Worm (Caenorhabditis elegans) whole organism, L1 larva: ENCODE results near the gene T25E4.1.

Source experiments
- C16A3.4 ChIP-seq: fragments of 150-350 bp; optimal IDR thresholded peaks from 2 replicates; lab custom pipeline; 2014; ENCODE audit warnings: missing biosample characterization, missing genetic modification characterization
- C34B4.2 ChIP-seq: sonication (generic microtip); optimal IDR thresholded peaks from 2 replicates; lab custom pipeline; 2017; ENCODE audit warnings: mild to moderate bottlenecking, missing genetic modification characterization, missing compliant biosample characterization
- F16B12.6 ChIP-seq: fragments of 150-350 bp; optimal IDR thresholded peaks from 2 replicates; lab custom pipeline; 2014; ENCODE audit warnings: missing biosample characterization, missing genetic modification characterization
- Y116A8C.19 ChIP-seq: sonication (generic microtip); optimal IDR thresholded peaks from 2 replicates; lab custom pipeline; 2016; ENCODE audit warnings: missing compliant biosample characterization, missing genetic modification characterization, borderline replicate concordance
- alr-1 ChIP-seq: fragments of 200-800 bp; sonication (Bioruptor generic); optimal IDR thresholded peaks from 2 replicates; lab custom pipeline; 2018; ENCODE audit warnings: borderline replicate concordance, mild to moderate bottlenecking, missing genetic modification characterization, missing compliant biosample characterization
- ama-1 ChIP-seq: fragments of 150-350 bp; optimal IDR thresholded peaks from 2 replicates; lab custom pipeline; 2014
- ceh-8 ChIP-seq: fragments of 200-800 bp; sonication (Bioruptor generic); optimal IDR thresholded peaks from 2 replicates; lab custom pipeline; 2018; ENCODE audit warnings: mild to moderate bottlenecking, missing genetic modification characterization, moderate library complexity, missing compliant biosample characterization
- ces-1 ChIP-seq: fragments of 150-350 bp; optimal IDR thresholded peaks from 2 replicates; lab custom pipeline; 2014; ENCODE audit warnings: missing biosample characterization, missing genetic modification reagents, missing genetic modification characterization
- dsc-1 ChIP-seq: sonication (generic microtip); optimal IDR thresholded peaks from 2 replicates; lab custom pipeline; 2016; ENCODE audit warnings: mild to moderate bottlenecking, missing genetic modification characterization, missing compliant biosample characterization
- efl-1 ChIP-seq, 4 experiments: fragments of 150-350 bp; optimal IDR thresholded peaks in 3 of 4; peaks in 1 of 4; 1 replicate in 1 of 4; 2 replicates in 3 of 4; lab custom pipeline; 2014; ENCODE audit warnings: missing biosample characterization in 2 of 4, missing genetic modification characterization in 2 of 4, missing genetic modification reagents in 2 of 4
- egl-27 ChIP-seq, 2 experiments: fragments of 150-350 bp in 1 of 2; sonication (generic microtip); optimal IDR thresholded peaks; 3 replicates each; lab custom pipeline; 2017 to 2018; ENCODE audit warnings: missing biosample characterization in 2 of 2, missing genetic modification characterization in 2 of 2, missing genetic modification reagents in 2 of 2
- elt-2 ChIP-seq: sonication (generic microtip); optimal IDR thresholded peaks from 2 replicates; lab custom pipeline; 2016; ENCODE audit warnings: missing genetic modification characterization, mild to moderate bottlenecking, inconsistent platforms, missing compliant biosample characterization, missing genetic modification reagents
- elt-3 ChIP-seq, 6 experiments: fragments of 150-350 bp in 1 of 6; sonication (generic microtip); optimal IDR thresholded peaks; 2 replicates each; lab custom pipeline; 2017 to 2018; ENCODE audit warnings: missing biosample characterization in 6 of 6, missing genetic modification characterization in 6 of 6, inconsistent platforms in 1 of 6
- ets-5 ChIP-seq: fragments of 200-800 bp; sonication (Bioruptor generic); IDR thresholded peaks from 2 replicates; pipeline ENCODE4 v1.3.6; 2022; ENCODE audit warnings: missing genetic modification characterization, missing compliant biosample characterization
- fkh-4 ChIP-seq: sonication (generic microtip); optimal IDR thresholded peaks from 2 replicates; lab custom pipeline; 2016; ENCODE audit warnings: missing compliant biosample characterization, missing genetic modification characterization, borderline replicate concordance
- grh-1 ChIP-seq: fragments of 200-800 bp; sonication (Bioruptor generic); IDR thresholded peaks from 2 replicates; pipeline ENCODE4 v1.3.6; 2022; ENCODE audit warnings: missing genetic modification reagents, missing genetic modification characterization, missing compliant biosample characterization
- hpl-2 ChIP-seq: fragments of 150-350 bp; optimal IDR thresholded peaks from 2 replicates; lab custom pipeline; 2014; ENCODE audit warnings: missing biosample characterization, missing genetic modification reagents, missing genetic modification characterization
- irx-1 ChIP-seq: sonication (generic microtip); optimal IDR thresholded peaks from 2 replicates; lab custom pipeline; 2016; ENCODE audit warnings: missing genetic modification characterization, missing compliant biosample characterization
- isw-1 ChIP-seq: fragments of 200-800 bp; sonication (Bioruptor generic); IDR thresholded peaks from 2 replicates; pipeline ENCODE4 v1.3.6; 2022; ENCODE audit warnings: missing genetic modification characterization, missing compliant biosample characterization
- jun-1 ChIP-seq: fragments of 150-350 bp; optimal IDR thresholded peaks from 2 replicates; lab custom pipeline; 2014; ENCODE audit warnings: missing biosample characterization, missing genetic modification reagents, missing genetic modification characterization
- lin-14 ChIP-seq: fragments of 200-800 bp; sonication (Bioruptor generic); optimal IDR thresholded peaks from 2 replicates; lab custom pipeline; 2018; ENCODE audit warnings: mild to moderate bottlenecking, missing genetic modification characterization, moderate library complexity, missing compliant biosample characterization
- lin-15B ChIP-seq: fragments of 150-350 bp; sonication (generic microtip); optimal IDR thresholded peaks from 3 replicates; lab custom pipeline; 2014; ENCODE audit warnings: missing biosample characterization, missing genetic modification characterization
- lin-35 ChIP-seq, 2 experiments: fragments of 150-350 bp; optimal IDR thresholded peaks; 2 replicates each; lab custom pipeline; 2014; ENCODE audit warnings: missing biosample characterization in 2 of 2, missing genetic modification characterization in 2 of 2, missing genetic modification reagents in 2 of 2
- lir-3 ChIP-seq: sonication (generic microtip); optimal IDR thresholded peaks from 2 replicates; lab custom pipeline; 2016; ENCODE audit warnings: mild to moderate bottlenecking, missing genetic modification characterization, moderate library complexity, missing compliant biosample characterization; ENCODE audit not compliant: poor library complexity
- mab-9 ChIP-seq: fragments of 200-800 bp; sonication (Bioruptor generic); IDR thresholded peaks from 2 replicates; pipeline ENCODE4 v1.3.6; 2022; ENCODE audit warnings: missing genetic modification reagents, missing genetic modification characterization, missing compliant biosample characterization
- mef-2 ChIP-seq: fragments of 150-350 bp; optimal IDR thresholded peaks from 2 replicates; lab custom pipeline; 2014; ENCODE audit warnings: missing biosample characterization, missing genetic modification characterization
- mep-1 ChIP-seq: fragments of 150-350 bp; optimal IDR thresholded peaks from 2 replicates; lab custom pipeline; 2014; ENCODE audit warnings: missing biosample characterization, missing genetic modification characterization
- nhr-19 ChIP-seq: fragments of 200-800 bp; sonication (Bioruptor generic); conservative IDR thresholded peaks from 2 replicates; pipeline ENCODE4 v1.3.6; 2022; ENCODE audit warnings: missing genetic modification characterization, missing compliant biosample characterization
- nhr-237 ChIP-seq: fragments of 150-350 bp; optimal IDR thresholded peaks from 2 replicates; lab custom pipeline; 2014; ENCODE audit warnings: missing biosample characterization, missing genetic modification characterization
- nhr-71 ChIP-seq: sonication (generic microtip); optimal IDR thresholded peaks from 2 replicates; lab custom pipeline; 2016; ENCODE audit warnings: mild to moderate bottlenecking, missing genetic modification characterization, moderate library complexity, missing compliant biosample characterization
- nhr-76 ChIP-seq: sonication (generic microtip); optimal IDR thresholded peaks from 2 replicates; lab custom pipeline; 2017; ENCODE audit warnings: missing biosample characterization, missing genetic modification characterization
- nhr-77 ChIP-seq: fragments of 150-350 bp; optimal IDR thresholded peaks from 2 replicates; lab custom pipeline; 2014; ENCODE audit warnings: missing biosample characterization, missing genetic modification characterization
- nhr-84 ChIP-seq: sonication (generic microtip); optimal IDR thresholded peaks from 2 replicates; lab custom pipeline; 2017; ENCODE audit warnings: missing biosample characterization, missing genetic modification characterization
- nhr-85 ChIP-seq: sonication (generic microtip); peaks from one replicate; lab custom pipeline; 2016; ENCODE audit warnings: missing genetic modification characterization, inconsistent platforms, missing compliant biosample characterization
- pax-3 ChIP-seq: fragments of 200-800 bp; sonication (Bioruptor generic); optimal IDR thresholded peaks from 2 replicates; lab custom pipeline; 2018; ENCODE audit warnings: mild to moderate bottlenecking, missing genetic modification characterization, moderate library complexity, missing compliant biosample characterization
- pqm-1 ChIP-seq: sonication (generic microtip); optimal IDR thresholded peaks from 3 replicates; lab custom pipeline; 2017; ENCODE audit warnings: missing biosample characterization, missing genetic modification characterization
- skn-1 ChIP-seq: fragments of 150-350 bp; optimal IDR thresholded peaks from 2 replicates; lab custom pipeline; 2014; ENCODE audit warnings: missing biosample characterization, missing genetic modification characterization
- snu-23 ChIP-seq: sonication (generic microtip); optimal IDR thresholded peaks from 2 replicates; lab custom pipeline; 2016; ENCODE audit warnings: missing genetic modification characterization, missing compliant biosample characterization
- sup-37 ChIP-seq: fragments of 200-800 bp; sonication (Bioruptor generic); optimal IDR thresholded peaks from 2 replicates; lab custom pipeline; 2018; ENCODE audit warnings: mild to moderate bottlenecking, missing genetic modification characterization, missing compliant biosample characterization
- unc-30 ChIP-seq: sonication (generic microtip); optimal IDR thresholded peaks from 2 replicates; lab custom pipeline; 2017; ENCODE audit warnings: missing biosample characterization, missing genetic modification characterization
- unc-62 ChIP-seq: fragments of 150-350 bp; optimal IDR thresholded peaks from 2 replicates; lab custom pipeline; 2014; ENCODE audit warnings: missing biosample characterization, missing genetic modification reagents, missing genetic modification characterization
- unc-86 ChIP-seq: sonication (generic microtip); optimal IDR thresholded peaks from 2 replicates; lab custom pipeline; 2016; ENCODE audit warnings: missing genetic modification characterization, missing compliant biosample characterization
- unc-98 ChIP-seq: fragments of 200-800 bp; sonication (Bioruptor generic); IDR thresholded peaks from 2 replicates; pipeline ENCODE4 v1.3.6; 2022; ENCODE audit warnings: missing genetic modification characterization, missing compliant biosample characterization
- zag-1 ChIP-seq: fragments of 150-350 bp; optimal IDR thresholded peaks from 2 replicates; lab custom pipeline; 2014; ENCODE audit warnings: missing biosample characterization, missing genetic modification characterization
- zip-4 ChIP-seq: fragments of 200-800 bp; sonication (Bioruptor generic); optimal IDR thresholded peaks from 2 replicates; lab custom pipeline; 2018; ENCODE audit warnings: mild to moderate bottlenecking, missing genetic modification characterization, moderate library complexity, missing compliant biosample characterization
- ztf-11 ChIP-seq, 2 experiments: sonication (generic microtip); optimal IDR thresholded peaks; 2 replicates each; lab custom pipeline; 2016 to 2017; ENCODE audit warnings: missing genetic modification characterization in 2 of 2, missing biosample characterization in 1 of 2, missing compliant biosample characterization in 1 of 2
- ztf-4 ChIP-seq: fragments of 150-350 bp; optimal IDR thresholded peaks from 2 replicates; lab custom pipeline; 2014; ENCODE audit warnings: missing biosample characterization, missing genetic modification characterization

The T25E4.1 gene

ce11 chrII:5591558-5591957 lies 13.4 kb downstream of the T25E4.1 start:
- TF ChIP-seq alr-1 (tag; lab: Kevin White, UChicago) (no peak), nhr-85 (tag; lab: Kevin White, UChicago) (peak; percentile 52), ets-5 (GFP tag; lab: Robert Waterston, UW) (no peak), nhr-76 (tag; lab: Kevin White, UChicago) (no peak), nhr-77 (tag; lab: Kevin White, UChicago) (no peak), efl-1 (optimal IDR thresholded peaks at IDR 0.05; lab: Kevin White, UChicago) (no peak), efl-1 (GFP tag; optimal IDR thresholded peaks at IDR 0.05 in 1 of 2; lab: Kevin White, UChicago) (peak in 1 of 2 experiments; percentile 82)
- TF ChIP-seq, all 84 proteins: peak for 2

DNA sequence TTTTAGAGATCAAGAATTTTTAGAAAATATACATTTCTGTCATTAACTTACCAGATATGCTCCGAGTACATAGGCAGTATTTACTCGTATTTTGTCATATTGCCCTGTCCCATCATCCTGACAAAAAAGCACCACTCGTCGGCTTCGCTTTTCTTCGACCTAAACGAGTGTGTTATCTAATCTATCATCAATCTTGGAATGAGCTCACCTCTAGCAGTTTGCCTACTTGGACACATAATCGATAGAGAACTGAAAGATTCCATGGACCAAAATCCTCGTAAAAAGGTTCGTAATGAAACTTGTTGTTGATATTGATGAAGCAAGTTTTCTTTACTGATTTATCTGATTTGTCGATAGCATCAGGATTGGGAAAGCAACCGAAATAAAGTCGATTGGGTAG lies 14.7 kb downstream of the T25E4.1 start:
- TF ChIP-seq nhr-85 (tag; lab: Kevin White, UChicago) (peak; percentile 72), irx-1 (tag; lab: Kevin White, UChicago) (no peak)

DNA sequence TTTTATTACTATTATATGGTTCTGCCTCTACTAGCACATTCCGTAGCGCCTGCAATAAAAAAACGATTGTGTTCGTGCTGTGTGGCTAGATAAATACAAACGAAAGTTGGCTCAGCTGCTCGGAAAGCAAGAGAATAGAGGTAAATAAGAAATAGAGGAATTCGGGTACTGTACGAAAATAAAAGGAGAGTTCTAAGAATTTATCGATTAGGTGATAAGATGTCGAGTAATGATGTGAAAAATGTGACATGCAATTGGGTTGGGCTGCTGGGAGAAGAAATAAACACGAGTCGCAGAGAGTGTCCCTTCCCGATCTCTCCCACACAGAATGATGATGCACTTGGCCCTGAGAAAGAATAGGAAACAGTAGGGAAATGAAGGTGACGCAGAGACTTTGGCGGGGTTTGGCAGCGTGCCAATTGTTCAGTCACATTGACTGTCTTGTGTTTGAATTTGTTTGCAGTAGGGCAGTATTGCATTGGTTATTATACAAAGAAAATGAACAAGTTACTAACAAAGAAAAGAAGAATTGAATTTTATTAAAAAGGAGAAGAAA lies 15.3 kb downstream of the T25E4.1 start, which contains the start of gene cdc-14:
Gene cdc-14, minus strand, starts transcription at position 51 of the 556 bp plus-strand sequence.
- TF ChIP-seq lin-15B (tag; lab: Kevin White, UChicago) (peak; percentile 71), lin-14 (GFP tag; lab: Kevin White, UChicago) (peak; percentile 96), elt-2 (tag; lab: Kevin White, UChicago) (peak; percentile 33), nhr-71 (tag; lab: Kevin White, UChicago) (peak; percentile 90), pax-3 (tag; lab: Kevin White, UChicago) (no peak), nhr-19 (GFP tag; lab: Robert Waterston, UW) (peak; percentile 76), fkh-4 (no peak), unc-98 (GFP tag; lab: Robert Waterston, UW) (no peak), zag-1 (no peak), ets-5 (GFP tag; lab: Robert Waterston, UW) (no peak), mab-9 (GFP tag; lab: Robert Waterston, UW) (0 out of 2 replicates have a peak, but pooled peaks have one; percentile 28), egl-27 (tag; optimal IDR thresholded peaks at IDR 0.05; lab: Kevin White, UChicago) (no peak), C16A3.4 (tag; lab: Kevin White, UChicago) (peak; percentile 88), nhr-84 (tag; lab: Kevin White, UChicago) (no peak), snu-23 (GFP tag; lab: Kevin White, UChicago) (peak; percentile 92), unc-62 (GFP tag; lab: Kevin White, UChicago) (no peak), ceh-8 (GFP tag; lab: Kevin White, UChicago) (no peak), alr-1 (tag; lab: Kevin White, UChicago) (no peak), C34B4.2 (tag; lab: Kevin White, UChicago) (no peak), mef-2 (tag; lab: Kevin White, UChicago) (no peak), sup-37 (GFP tag; lab: Kevin White, UChicago) (peak; percentile 42), ztf-11 (tag; optimal IDR thresholded peaks at IDR 0.05; lab: Kevin White, UChicago) (no peak), Y116A8C.19 (tag; lab: Kevin White, UChicago) (no peak), pqm-1 (no peak), mep-1 (tag; lab: Kevin White, UChicago) (peak; percentile 84), dsc-1 (tag; lab: Kevin White, UChicago) (no peak), nhr-237 (tag; lab: Kevin White, UChicago) (peak; percentile 18), unc-30 (tag; lab: Kevin White, UChicago) (no peak), lir-3 (peak; percentile 57), ces-1 (GFP tag; lab: Kevin White, UChicago) (no peak), lin-35 (GFP tag; optimal IDR thresholded peaks at IDR 0.05; lab: Kevin White, UChicago) (peak; percentile 70 to 86), jun-1 (tag; lab: Kevin White, UChicago) (no peak), elt-3 (tag; optimal IDR thresholded peaks at IDR 0.05; lab: Kevin White, UChicago) (peak in 2 of 6 experiments; percentile 39 to 73), ztf-4 (peak; percentile 64), grh-1 (GFP tag; lab: Robert Waterston, UW) (0 out of 2 replicates have a peak, but pooled peaks have one; percentile 8), ama-1 (lab: Kevin White, UChicago) (peak; percentile 48), isw-1 (peak; percentile 37), nhr-77 (tag; lab: Kevin White, UChicago) (peak; percentile 59), hpl-2 (GFP tag; lab: Kevin White, UChicago) (no peak), zip-4 (no peak), unc-86 (tag; lab: Kevin White, UChicago) (no peak), F16B12.6 (tag; lab: Kevin White, UChicago) (peak; percentile 39), skn-1 (peak; percentile 63)
